Worm (Caenorhabditis elegans) whole organism, mixed stage, embryonic: ENCODE results near the gene srr-1.

Experiments used
- M03D4.4 ChIP-seq: sonication (generic microtip); optimal IDR thresholded peaks from 2 replicates; lab custom pipeline; 2017; ENCODE audit warnings: mild to moderate bottlenecking, missing genetic modification characterization, missing compliant biosample characterization
- bed-3 ChIP-seq: fragments of 200-800 bp; sonication (Bioruptor generic); optimal IDR thresholded peaks from 3 replicates; lab custom pipeline; 2018; ENCODE audit warnings: mild to moderate bottlenecking, missing genetic modification characterization, moderate library complexity, missing compliant biosample characterization
- blmp-1 ChIP-seq: fragments of 150-350 bp; optimal IDR thresholded peaks from 2 replicates; lab custom pipeline; 2014; ENCODE audit warnings: missing biosample characterization, missing genetic modification characterization
- ceh-39 ChIP-seq: fragments of 150-350 bp; optimal IDR thresholded peaks from 2 replicates; lab custom pipeline; 2014; ENCODE audit warnings: missing biosample characterization, missing genetic modification characterization
- ceh-43 ChIP-seq: fragments of 200-800 bp; sonication (Bioruptor generic); optimal IDR thresholded peaks from 2 replicates; lab custom pipeline; 2018; ENCODE audit warnings: mild to moderate bottlenecking, missing genetic modification characterization, moderate library complexity, missing compliant biosample characterization
- ceh-83 ChIP-seq: fragments of 200-800 bp; sonication (Bioruptor generic); optimal IDR thresholded peaks from 2 replicates; lab custom pipeline; 2018; ENCODE audit warnings: mild to moderate bottlenecking, missing genetic modification characterization, missing compliant biosample characterization
- ces-1 ChIP-seq: fragments of 150-350 bp; optimal IDR thresholded peaks from 2 replicates; lab custom pipeline; 2014; ENCODE audit warnings: missing biosample characterization, missing genetic modification reagents, missing genetic modification characterization
- cnd-1 ChIP-seq: fragments of 200-800 bp; sonication (Bioruptor generic); optimal IDR thresholded peaks from 2 replicates; lab custom pipeline; 2018; ENCODE audit warnings: mild to moderate bottlenecking, missing genetic modification characterization, missing compliant biosample characterization
- drap-1 ChIP-seq: fragments of 200-800 bp; sonication (Bioruptor generic); optimal IDR thresholded peaks from 3 replicates; lab custom pipeline; 2018; ENCODE audit warnings: mild to moderate bottlenecking, missing genetic modification characterization, missing compliant biosample characterization
- elt-1 ChIP-seq: sonication (generic microtip); optimal IDR thresholded peaks from 2 replicates; lab custom pipeline; 2017; ENCODE audit warnings: missing genetic modification characterization, mild to moderate bottlenecking, missing compliant biosample characterization, antibody characterized with exemption, moderate library complexity, borderline replicate concordance; ENCODE audit not compliant: insufficient read depth
- flh-1 ChIP-seq: fragments of 200-800 bp; sonication (Bioruptor generic); optimal IDR thresholded peaks from 2 replicates; lab custom pipeline; 2018; ENCODE audit warnings: mild to moderate bottlenecking, missing genetic modification characterization, moderate library complexity, missing compliant biosample characterization
- ham-2 ChIP-seq: fragments of 200-800 bp; sonication (Bioruptor generic); optimal IDR thresholded peaks from 2 replicates; lab custom pipeline; 2018; ENCODE audit warnings: mild to moderate bottlenecking, missing genetic modification characterization, missing compliant biosample characterization
- hlh-1 ChIP-seq: fragments of 150-350 bp; optimal IDR thresholded peaks from 2 replicates; lab custom pipeline; 2014; ENCODE audit warnings: missing biosample characterization, missing genetic modification reagents, missing genetic modification characterization
- lin-13 ChIP-seq: fragments of 150-350 bp; optimal IDR thresholded peaks from 2 replicates; lab custom pipeline; 2014; ENCODE audit warnings: missing biosample characterization, missing genetic modification characterization
- lin-32 ChIP-seq: fragments of 200-800 bp; sonication (Bioruptor generic); optimal IDR thresholded peaks from 2 replicates; lab custom pipeline; 2018; ENCODE audit warnings: mild to moderate bottlenecking, missing genetic modification characterization, missing compliant biosample characterization
- mep-1 ChIP-seq: fragments of 150-350 bp; optimal IDR thresholded peaks from 2 replicates; lab custom pipeline; 2017; ENCODE audit warnings: missing biosample characterization, missing genetic modification reagents, missing genetic modification characterization, inconsistent platforms
- mls-2 ChIP-seq: sonication (generic microtip); optimal IDR thresholded peaks from 2 replicates; lab custom pipeline; 2016; ENCODE audit warnings: mild to moderate bottlenecking, missing genetic modification characterization, moderate library complexity, missing compliant biosample characterization
- nhr-12 ChIP-seq: fragments of 150-350 bp; optimal IDR thresholded peaks from 2 replicates; lab custom pipeline; 2014; ENCODE audit warnings: missing biosample characterization, missing genetic modification characterization
- nhr-2 ChIP-seq: fragments of 150-350 bp; optimal IDR thresholded peaks from 2 replicates; lab custom pipeline; 2014; ENCODE audit warnings: missing biosample characterization, missing genetic modification characterization
- nhr-237 ChIP-seq: fragments of 150-350 bp; optimal IDR thresholded peaks from 2 replicates; lab custom pipeline; 2014; ENCODE audit warnings: missing biosample characterization, missing genetic modification characterization
- nhr-28 ChIP-seq: fragments of 150-350 bp; optimal IDR thresholded peaks from 2 replicates; lab custom pipeline; 2014; ENCODE audit warnings: missing biosample characterization, missing genetic modification characterization
- nhr-76 ChIP-seq: sonication (generic microtip); optimal IDR thresholded peaks from 2 replicates; lab custom pipeline; 2017; ENCODE audit warnings: missing biosample characterization, missing genetic modification characterization
- sem-2 ChIP-seq: fragments of 200-800 bp; sonication (Bioruptor generic); optimal IDR thresholded peaks from 2 replicates; lab custom pipeline; 2018; ENCODE audit warnings: mild to moderate bottlenecking, missing genetic modification characterization, missing compliant biosample characterization
- snpc-4 ChIP-seq: fragments of 150-350 bp; optimal IDR thresholded peaks from 2 replicates; lab custom pipeline; 2014; ENCODE audit warnings: missing biosample characterization, missing genetic modification characterization
- sptf-1 ChIP-seq: sonication (generic microtip); optimal IDR thresholded peaks from 2 replicates; lab custom pipeline; 2017; ENCODE audit warnings: mild to moderate bottlenecking, missing genetic modification characterization, moderate library complexity, missing compliant biosample characterization
- unc-120 ChIP-seq: sonication (generic microtip); optimal IDR thresholded peaks from 2 replicates; lab custom pipeline; 2017; ENCODE audit warnings: missing genetic modification characterization, missing compliant biosample characterization; ENCODE audit not compliant: poor library complexity, severe bottlenecking
- unc-62 ChIP-seq: fragments of 150-350 bp; optimal IDR thresholded peaks from 2 replicates; lab custom pipeline; 2014; ENCODE audit warnings: missing biosample characterization, missing genetic modification reagents, missing genetic modification characterization
- zip-8 ChIP-seq: fragments of 150-350 bp; optimal IDR thresholded peaks from 2 replicates; lab custom pipeline; 2014; ENCODE audit warnings: missing biosample characterization, missing genetic modification characterization
- ztf-11 ChIP-seq: fragments of 150-350 bp; optimal IDR thresholded peaks from 2 replicates; lab custom pipeline; 2014; ENCODE audit warnings: missing biosample characterization, missing genetic modification characterization

srr-1 gene

DNA sequence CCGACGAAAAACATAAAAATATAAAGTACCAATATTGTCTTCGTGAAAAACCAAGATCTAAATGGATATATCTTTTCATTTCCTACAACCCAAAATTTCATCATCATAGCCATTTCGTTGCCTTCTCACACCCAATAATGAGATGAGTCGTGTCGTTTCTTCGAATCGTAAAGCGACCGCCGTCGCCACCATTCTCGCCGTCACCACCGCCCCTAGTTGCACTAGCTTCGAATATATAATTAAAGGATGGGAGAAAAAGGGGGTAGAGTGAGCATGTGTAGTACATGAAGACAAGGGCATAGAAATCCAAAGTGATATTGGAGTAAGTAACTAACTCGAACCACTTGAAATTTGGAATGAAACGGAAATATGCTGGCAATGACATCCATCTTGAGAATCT lies 31.3 kb downstream of the srr-1 start:
- peak; percentile 91 for TF ChIP-seq ces-1 (GFP tag; lab: Kevin White, UChicago)
- TF ChIP-seq hlh-1 (tag; lab: Kevin White, UChicago): no peak
- TF ChIP-seq lin-32 (GFP tag; lab: Kevin White, UChicago): no peak

DNA sequence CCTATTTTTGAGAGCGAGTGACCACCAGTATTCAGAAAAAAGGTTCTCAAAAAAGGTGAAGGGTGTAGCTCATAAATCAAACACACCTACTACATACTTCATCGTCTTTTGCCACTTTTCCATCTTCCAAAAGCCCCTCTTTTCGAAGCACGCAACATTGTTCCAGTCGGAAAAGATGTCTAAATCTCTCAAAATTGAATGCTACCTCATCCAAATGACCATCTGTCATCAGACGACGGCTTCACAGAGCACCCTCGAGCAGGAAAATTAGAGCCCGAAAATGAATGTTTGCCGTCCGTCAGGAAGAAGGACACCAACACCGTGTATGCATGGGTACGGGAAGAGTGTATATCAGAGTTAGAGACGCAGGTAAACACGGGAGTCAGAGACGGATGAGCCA lies 32.0 kb downstream of the srr-1 start:
- TF ChIP-seq flh-1 (GFP tag; lab: Kevin White, UChicago) (no peak), ceh-39 (no peak), cnd-1 (tag; lab: Kevin White, UChicago) (peak; percentile 89), lin-32 (GFP tag; lab: Kevin White, UChicago) (peak; percentile 94)

ce11 chrV:13020638-13021037 lies 32.9 kb downstream of the srr-1 start:
- TF ChIP-seq snpc-4 (no peak), nhr-2 (tag; lab: Kevin White, UChicago) (no peak), cnd-1 (tag; lab: Kevin White, UChicago) (peak; percentile 40), ces-1 (GFP tag; lab: Kevin White, UChicago) (peak; percentile 69), mls-2 (tag; lab: Kevin White, UChicago) (peak; percentile 16), ham-2 (GFP tag; lab: Kevin White, UChicago) (peak; percentile 66), nhr-28 (tag; lab: Kevin White, UChicago) (no peak)

DNA sequence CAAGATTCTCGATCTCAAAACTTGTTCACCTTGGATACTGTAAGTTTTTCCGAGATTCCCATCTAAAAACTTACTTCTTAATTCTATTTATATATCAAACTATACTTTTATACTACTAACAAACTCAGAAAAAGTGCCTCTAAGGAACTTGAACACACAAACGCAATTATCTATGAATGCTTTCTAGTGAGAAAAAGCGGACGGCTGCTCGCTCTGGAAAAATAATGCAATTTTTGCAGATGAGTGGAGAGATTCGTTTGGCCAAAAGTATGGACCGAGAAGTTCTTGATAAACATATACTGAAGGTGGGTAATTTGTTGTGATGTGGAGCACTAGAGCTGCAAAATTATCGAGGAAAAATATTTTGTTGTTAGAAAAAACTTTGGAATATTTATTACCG lies 33.5 kb downstream of the srr-1 start:
- TF ChIP-seq elt-1 (no peak), nhr-76 (tag; lab: Kevin White, UChicago) (no peak), unc-62 (no peak), nhr-28 (tag; lab: Kevin White, UChicago) (no peak), M03D4.4 (tag; lab: Kevin White, UChicago) (no peak), ces-1 (GFP tag; lab: Kevin White, UChicago) (peak; percentile 83)

- TF ChIP-seq sptf-1 (tag; lab: Kevin White, UChicago) (peak; percentile 21), mep-1 (tag; lab: Kevin White, UChicago) (no peak), nhr-76 (tag; lab: Kevin White, UChicago) (no peak), flh-1 (GFP tag; lab: Kevin White, UChicago) (no peak), drap-1 (GFP tag; lab: Kevin White, UChicago) (no peak), bed-3 (GFP tag; lab: Kevin White, UChicago) (no peak), cnd-1 (tag; lab: Kevin White, UChicago) (peak; percentile 37), unc-120 (no peak), nhr-12 (no peak), sem-2 (no peak), zip-8 (tag; lab: Kevin White, UChicago) (no peak), nhr-237 (tag; lab: Kevin White, UChicago) (no peak)
Observed at ce11 chrV:13018761-13019160, 34.8 kb downstream of the srr-1 start, which contains the start of gene fmi-1. Gene fmi-1 (plus strand): TSS chrV:13019061.

DNA sequence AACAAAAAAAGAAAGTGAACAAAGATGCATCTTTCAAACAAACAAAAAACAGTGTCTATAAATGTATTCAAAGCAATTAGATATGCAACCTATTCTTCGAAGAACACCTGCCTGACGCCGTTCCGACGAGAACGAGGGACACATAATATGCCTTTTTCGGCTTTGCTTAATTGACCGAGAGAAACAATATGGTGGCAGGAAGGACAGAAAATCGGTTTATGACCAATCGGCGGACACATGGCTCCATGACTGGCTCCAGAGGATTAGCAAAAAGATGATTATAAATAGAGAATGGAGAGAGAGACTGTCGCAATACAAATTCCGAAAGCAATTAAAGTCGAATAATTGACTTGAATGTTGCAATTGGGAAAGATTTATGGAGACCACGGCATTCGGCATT lies 35.3 kb downstream of the srr-1 start:
- TF ChIP-seq nhr-2 (tag; lab: Kevin White, UChicago) (peak; percentile 14), ztf-11 (no peak), sem-2 (no peak), nhr-12 (no peak), ceh-83 (no peak), lin-32 (GFP tag; lab: Kevin White, UChicago) (peak; percentile 47), ceh-43 (GFP tag; lab: Kevin White, UChicago) (peak; percentile 36), ces-1 (GFP tag; lab: Kevin White, UChicago) (peak; percentile 86)
- TF ChIP-seq, all 35 proteins: peak for 4

DNA sequence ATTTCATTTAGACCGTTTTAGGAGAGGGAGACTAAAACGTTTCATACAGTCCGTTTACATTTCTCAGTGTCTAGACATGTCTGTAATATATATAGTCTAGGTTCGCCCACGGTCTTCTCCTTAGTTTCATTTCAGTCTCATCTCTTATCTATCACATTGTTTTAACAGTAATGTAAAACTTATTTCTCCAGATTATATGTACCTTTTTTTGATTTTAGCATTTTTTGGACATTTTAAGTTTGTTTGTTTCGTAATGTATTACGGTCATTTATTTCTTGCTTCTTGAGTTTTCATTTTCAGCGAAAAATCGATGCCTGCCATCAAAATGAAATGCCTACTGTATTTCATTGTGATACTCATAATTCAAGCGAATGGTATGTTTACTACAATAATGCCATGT lies 39.7 kb downstream of the srr-1 start, which contains the start of gene F15B9.6:
Gene F15B9.6, plus strand, starts transcription at position 301 of the 400 bp plus-strand sequence.
- no peak for TF ChIP-seq blmp-1 (tag; lab: Kevin White, UChicago)
- TF ChIP-seq elt-1: no peak
- no peak for TF ChIP-seq ztf-11
- TF ChIP-seq sem-2: no peak
- TF ChIP-seq lin-13: no peak
- no peak for TF ChIP-seq hlh-1 (tag; lab: Kevin White, UChicago)
